Worm (Caenorhabditis elegans): Measurements from ENCODE around the gene egas-4.

egas-4 gene

DNA sequence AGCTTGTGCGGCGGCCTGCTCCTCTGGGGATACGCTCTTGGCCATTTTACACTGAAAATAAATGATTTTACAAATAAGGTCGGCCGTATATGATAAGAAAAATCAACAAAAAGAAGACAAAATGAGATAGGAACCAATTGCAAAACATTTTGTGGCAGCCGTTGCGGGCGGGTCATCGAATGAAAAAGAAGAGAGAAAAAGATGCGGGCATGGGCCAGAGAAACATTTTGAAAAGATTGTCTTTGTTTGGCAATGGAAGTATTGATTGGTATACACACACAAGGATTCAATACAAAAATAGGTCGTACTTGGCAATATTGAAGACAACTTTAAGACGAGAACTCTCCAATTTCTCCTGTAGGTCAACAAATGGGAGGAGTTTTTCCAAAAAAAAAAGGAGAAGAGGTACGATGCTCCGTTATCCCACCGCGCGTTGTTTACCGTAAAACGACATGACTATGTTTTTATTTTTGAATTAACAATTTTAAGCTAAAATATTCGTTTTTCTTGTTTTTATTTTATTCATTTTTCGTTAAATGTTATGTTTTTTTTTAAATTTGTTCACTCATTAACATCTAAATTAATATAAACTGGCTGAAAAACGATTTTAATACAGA, 15.1 kb upstream of the egas-4 start, which contains the start of the genes plc-4 and R05G6.4 (continued):
- TF ChIP-seq aly-2 (tag; optimal IDR thresholded peaks at IDR 0.05) (no peak), nhr-28 (tag; optimal IDR thresholded peaks at IDR 0.05) (no peak), vab-15 (tag; optimal IDR thresholded peaks at IDR 0.05) (no peak), unc-30 (tag; optimal IDR thresholded peaks at IDR 0.05) (no peak), isw-1 (GFP tag; IDR thresholded peaks at IDR 0.05) (no peak), lin-35 (GFP tag; optimal IDR thresholded peaks at IDR 0.05) (peak; percentile 42 to 65), mep-1 (tag; optimal IDR thresholded peaks at IDR 0.05) (peak; percentile 57), Y116A8C.19 (tag; optimal IDR thresholded peaks at IDR 0.05; ENCODE audit: borderline replicate concordance) (no peak), C04F5.9 (tag; optimal IDR thresholded peaks at IDR 0.05) (no peak), nhr-71 (tag; optimal IDR thresholded peaks at IDR 0.05) (peak; percentile 70), nhr-85 (tag) (peak; percentile 68), ztf-11 (tag; optimal IDR thresholded peaks at IDR 0.05) (no peak), mef-2 (tag; optimal IDR thresholded peaks at IDR 0.05) (no peak), elt-2 (tag; optimal IDR thresholded peaks at IDR 0.05) (no peak), alr-1 (tag; optimal IDR thresholded peaks at IDR 0.05; ENCODE audit: borderline replicate concordance) (no peak), aha-1 (tag; optimal IDR thresholded peaks at IDR 0.05) (no peak), unc-130 (tag; optimal IDR thresholded peaks at IDR 0.05) (no peak), hlh-17 (GFP tag; optimal IDR thresholded peaks at IDR 0.05; ENCODE audit: borderline replicate concordance) (no peak), fkh-10 (GFP tag; optimal IDR thresholded peaks at IDR 0.05) (no peak), dpl-1 (GFP tag; optimal IDR thresholded peaks at IDR 0.05) (peak; percentile 37 to 59 (median 55)), ceh-63 (GFP tag; optimal IDR thresholded peaks at IDR 0.05) (no peak), nhr-20 (tag; optimal IDR thresholded peaks at IDR 0.05) (peak; percentile 52), swsn-7 (tag; optimal IDR thresholded peaks at IDR 0.05) (peak; percentile 42), nhr-76 (tag; optimal IDR thresholded peaks at IDR 0.05) (no peak), ceh-88 (GFP tag; IDR thresholded peaks at IDR 0.05) (no peak), dsc-1 (tag; optimal IDR thresholded peaks at IDR 0.05) (peak; percentile 20), tbx-2 (tag; optimal IDR thresholded peaks at IDR 0.05) (peak; percentile 38), ceh-90 (tag; optimal IDR thresholded peaks at IDR 0.05) (no peak), elt-3 (tag; optimal IDR thresholded peaks at IDR 0.05) (peak in 2 of 6 experiments; percentile 3 to 52), nhr-12 (tag; optimal IDR thresholded peaks at IDR 0.05) (no peak), unc-62 (GFP tag; optimal IDR thresholded peaks at IDR 0.05) (no peak), lin-39 (tag; optimal IDR thresholded peaks at IDR 0.05) (no peak), pag-3 (tag; optimal IDR thresholded peaks at IDR 0.05; ENCODE audit: borderline replicate concordance, insufficient read depth) (no peak), skn-1 (tag; optimal IDR thresholded peaks at IDR 0.05) (no peak), efl-1 (optimal IDR thresholded peaks at IDR 0.05) (peak; percentile 29 to 63), efl-1 (GFP tag; optimal IDR thresholded peaks at IDR 0.05 in 1 of 2) (peak; percentile 44 to 55), nhr-237 (tag; optimal IDR thresholded peaks at IDR 0.05) (no peak), zip-4 (GFP tag; optimal IDR thresholded peaks at IDR 0.05) (no peak), grh-1 (GFP tag; IDR thresholded peaks at IDR 0.05) (no peak), nhr-19 (GFP tag; conservative IDR thresholded peaks at IDR 0.05) (peak; percentile 13; the same call in 1 of the 2 replicates), unc-98 (GFP tag; IDR thresholded peaks at IDR 0.05) (no peak), ama-1 (optimal IDR thresholded peaks at IDR 0.05) (no peak), ces-1 (GFP tag; optimal IDR thresholded peaks at IDR 0.05) (no peak), sup-37 (GFP tag; optimal IDR thresholded peaks at IDR 0.05) (no peak), nhr-77 (tag; optimal IDR thresholded peaks at IDR 0.05) (peak; percentile 16), mab-9 (GFP tag; IDR thresholded peaks at IDR 0.05) (no peak), snu-23 (GFP tag; optimal IDR thresholded peaks at IDR 0.05) (peak; percentile 56), mdl-1 (tag; optimal IDR thresholded peaks at IDR 0.05) (no peak), lin-14 (GFP tag; optimal IDR thresholded peaks at IDR 0.05) (peak; percentile 48), pqm-1 (tag; optimal IDR thresholded peaks at IDR 0.05) (no peak), lsy-2 (tag; optimal IDR thresholded peaks at IDR 0.05) (peak; percentile 53 to 68), xbp-1 (tag; optimal IDR thresholded peaks at IDR 0.05) (peak; percentile 42), C34B4.2 (tag; optimal IDR thresholded peaks at IDR 0.05) (no peak)
